Worm (Caenorhabditis elegans): Measurements from ENCODE around the gene fbxa-134.

- TF ChIP-seq lin-15B (tag; optimal IDR thresholded peaks at IDR 0.05) (no peak), lin-39 (tag; optimal IDR thresholded peaks at IDR 0.05) (no peak), nhr-84 (tag; optimal IDR thresholded peaks at IDR 0.05) (no peak), pqm-1 (tag; optimal IDR thresholded peaks at IDR 0.05) (no peak), ces-1 (GFP tag; optimal IDR thresholded peaks at IDR 0.05) (no peak), aly-2 (tag; optimal IDR thresholded peaks at IDR 0.05) (no peak), nhr-12 (tag; optimal IDR thresholded peaks at IDR 0.05) (no peak), ztf-11 (tag; optimal IDR thresholded peaks at IDR 0.05) (no peak), unc-62 (GFP tag; optimal IDR thresholded peaks at IDR 0.05) (no peak), nhr-76 (tag; optimal IDR thresholded peaks at IDR 0.05) (no peak), ama-1 (optimal IDR thresholded peaks at IDR 0.05) (no peak), nhr-90 (tag; optimal IDR thresholded peaks at IDR 0.05; ENCODE audit: poor library complexity) (no peak)
Observed at ce11 chrV:17302754-17303153, 49.9 kb downstream of the fbxa-134 start, which contains the start of gene sri-70.

All from whole organism, L1 larva.